Fruit fly (Drosophila melanogaster) whole organism, embryonic: ENCODE results near the gene HUWE1.

Experiments used
- Abd-B ChIP-seq: fragments of 200-800 bp; sonication (Bioruptor generic); optimal IDR thresholded peaks from 2 replicates; lab custom pipeline; 2018; ENCODE audit warnings: missing biosample characterization, mild to moderate bottlenecking, missing genetic modification characterization, moderate library complexity
- B-H1 ChIP-seq: fragments of 200-800 bp; sonication (Bioruptor generic); IDR thresholded peaks from 3 replicates; pipeline ENCODE4 v1.3.6; 2022; ENCODE audit warnings: missing biosample characterization, missing genetic modification characterization
- B-H2 ChIP-seq: fragments of 200-800 bp; sonication (Bioruptor generic); optimal IDR thresholded peaks from 2 replicates; lab custom pipeline; 2018; ENCODE audit warnings: missing biosample characterization, mild to moderate bottlenecking, missing genetic modification characterization
- CG11560 ChIP-seq: fragments of 200-800 bp; sonication (Bioruptor generic); IDR thresholded peaks from 3 replicates; pipeline ENCODE4 v1.3.6; 2022; ENCODE audit warnings: missing biosample characterization, missing genetic modification characterization
- CG1233 ChIP-seq: fragments of 200-800 bp; sonication (Bioruptor generic); optimal IDR thresholded peaks from 4 replicates; lab custom pipeline; 2018; ENCODE audit warnings: missing biosample characterization, mild to moderate bottlenecking, missing genetic modification characterization
- CG12744 ChIP-seq: fragments of 200-800 bp; sonication (Bioruptor generic); optimal IDR thresholded peaks from 2 replicates; lab custom pipeline; 2016; ENCODE audit warnings: missing biosample characterization, missing genetic modification characterization
- CG15011 ChIP-seq: fragments of 200-800 bp; sonication (Bioruptor generic); optimal IDR thresholded peaks from 3 replicates; lab custom pipeline; 2018; ENCODE audit warnings: missing biosample characterization, mild to moderate bottlenecking, missing genetic modification characterization
- CG16779 ChIP-seq: fragments of 200-800 bp; sonication (Bioruptor generic); IDR thresholded peaks from 2 replicates; pipeline ENCODE4 v1.3.6; 2022; ENCODE audit warnings: missing biosample characterization, missing genetic modification characterization
- CG17385 ChIP-seq: fragments of 200-800 bp; sonication (Bioruptor generic); optimal IDR thresholded peaks from 3 replicates; lab custom pipeline; 2018; ENCODE audit warnings: missing biosample characterization, mild to moderate bottlenecking, missing genetic modification characterization
- CG18262 ChIP-seq: fragments of 200-800 bp; optimal IDR thresholded peaks from 3 replicates; lab custom pipeline; 2019; ENCODE audit warnings: missing biosample characterization, mild to moderate bottlenecking, missing genetic modification characterization, moderate library complexity
- CG2678 ChIP-seq: fragments of 200-800 bp; sonication (Bioruptor generic); optimal IDR thresholded peaks from 3 replicates; lab custom pipeline; 2019; ENCODE audit warnings: missing biosample characterization, mild to moderate bottlenecking, missing genetic modification characterization, moderate library complexity
- CG32532 ChIP-seq: fragments of 200-800 bp; sonication (Bioruptor generic); IDR thresholded peaks from 2 replicates; pipeline ENCODE4 v1.3.6; 2022; ENCODE audit warnings: missing biosample characterization, missing genetic modification characterization
- CG6254 ChIP-seq: fragments of 200-800 bp; sonication (Bioruptor generic); optimal IDR thresholded peaks from 3 replicates; lab custom pipeline; 2017; ENCODE audit warnings: mild to moderate bottlenecking, missing biosample characterization, missing genetic modification reagents, missing genetic modification characterization
- CG7839 ChIP-seq: fragments of 200-800 bp; sonication (Bioruptor generic); optimal IDR thresholded peaks from 3 replicates; lab custom pipeline; 2018; ENCODE audit warnings: missing biosample characterization, mild to moderate bottlenecking, missing genetic modification characterization, moderate library complexity
- Dek ChIP-seq: fragments of 200-800 bp; sonication (Bioruptor generic); optimal IDR thresholded peaks from 3 replicates; lab custom pipeline; 2019; ENCODE audit warnings: missing biosample characterization, mild to moderate bottlenecking, missing genetic modification characterization, moderate library complexity
- Dip2 ChIP-seq: fragments of 200-800 bp; sonication (Bioruptor generic); IDR thresholded peaks from 2 replicates; pipeline ENCODE4 v1.3.6; 2022; ENCODE audit warnings: missing biosample characterization, missing genetic modification characterization
- HHEX ChIP-seq: fragments of 200-800 bp; sonication (Bioruptor generic); optimal IDR thresholded peaks from 3 replicates; lab custom pipeline; 2017; ENCODE audit warnings: missing biosample characterization, mild to moderate bottlenecking, missing genetic modification characterization, missing genetic modification reagents
- HLH3B ChIP-seq: fragments of 200-800 bp; sonication (Bioruptor generic); IDR thresholded peaks from 2 replicates; pipeline ENCODE4 v1.3.6; 2022; ENCODE audit warnings: missing biosample characterization, missing genetic modification characterization
- Hr51 ChIP-seq, 2 experiments: fragments of 200-800 bp; sonication (Bioruptor generic); optimal IDR thresholded peaks; 2 replicates in 1 of 2; 3 replicates in 1 of 2; lab custom pipeline; 2016 to 2018; ENCODE audit warnings: missing biosample characterization in 2 of 2, missing genetic modification characterization in 2 of 2, mild to moderate bottlenecking in 1 of 2, moderate library complexity in 1 of 2
- Nf-YC ChIP-seq: fragments of 200-800 bp; optimal IDR thresholded peaks from 3 replicates; lab custom pipeline; 2019; ENCODE audit warnings: missing biosample characterization, mild to moderate bottlenecking, missing genetic modification characterization, moderate library complexity
- Poxn ChIP-seq: fragments of 200-800 bp; sonication (Bioruptor generic); IDR thresholded peaks from 2 replicates; pipeline ENCODE4 v1.3.6; 2022; ENCODE audit warnings: missing biosample characterization, missing genetic modification characterization
- Ptx1 ChIP-seq: fragments of 200-800 bp; sonication (Bioruptor generic); IDR thresholded peaks from 2 replicates; pipeline ENCODE4 v1.3.6; 2022; ENCODE audit warnings: missing biosample characterization, missing genetic modification characterization
- Six4 ChIP-seq: fragments of 200-800 bp; sonication (Bioruptor generic); optimal IDR thresholded peaks from 2 replicates; lab custom pipeline; 2016; ENCODE audit warnings: missing biosample characterization, missing genetic modification characterization
- Spps ChIP-seq: fragments of 200-800 bp; sonication (Bioruptor generic); optimal IDR thresholded peaks from 2 replicates; lab custom pipeline; 2018; ENCODE audit warnings: missing biosample characterization, mild to moderate bottlenecking, missing genetic modification characterization
- Ssrp ChIP-seq: fragments of 200-800 bp; sonication (Bioruptor generic); optimal IDR thresholded peaks from 2 replicates; lab custom pipeline; 2018; ENCODE audit warnings: missing biosample characterization, mild to moderate bottlenecking, missing genetic modification characterization, moderate library complexity
- Xbp1 ChIP-seq: fragments of 200-800 bp; sonication (Bioruptor generic); optimal IDR thresholded peaks from 3 replicates; lab custom pipeline; 2016; ENCODE audit warnings: missing biosample characterization, mild to moderate bottlenecking, missing genetic modification characterization
- ap ChIP-seq: fragments of 200-800 bp; sonication (Bioruptor generic); IDR thresholded peaks from 2 replicates; pipeline ENCODE4 v1.3.6; 2022; ENCODE audit warnings: missing biosample characterization, missing genetic modification characterization
- bab2 ChIP-seq: fragments of 200-800 bp; sonication (Bioruptor generic); optimal IDR thresholded peaks from 2 replicates; lab custom pipeline; 2016; ENCODE audit warnings: missing biosample characterization, missing genetic modification characterization
- br ChIP-seq: fragments of >200 bp; optimal IDR thresholded peaks from 2 replicates; lab custom pipeline; 2017
- cas ChIP-seq: fragments of 200-800 bp; sonication (Bioruptor generic); IDR thresholded peaks from 2 replicates; pipeline ENCODE4 v1.3.6; 2022; ENCODE audit warnings: missing biosample characterization, missing genetic modification characterization
- chm ChIP-seq: fragments of 200-800 bp; sonication (Bioruptor generic); IDR thresholded peaks from 2 replicates; pipeline ENCODE4 v1.3.6; 2022; ENCODE audit warnings: missing biosample characterization, missing genetic modification characterization
- corto ChIP-seq: fragments of 200-800 bp; sonication (Bioruptor generic); optimal IDR thresholded peaks from 2 replicates; lab custom pipeline; 2016; ENCODE audit warnings: missing biosample characterization, mild to moderate bottlenecking, missing genetic modification characterization, moderate library complexity
- cwo ChIP-seq: fragments of 200-800 bp; sonication (Bioruptor generic); optimal IDR thresholded peaks from 3 replicates; lab custom pipeline; 2017; ENCODE audit warnings: missing biosample characterization, missing genetic modification characterization, mild to moderate bottlenecking, moderate library complexity, missing genetic modification reagents
- dan ChIP-seq: fragments of 200-800 bp; sonication (Bioruptor generic); IDR thresholded peaks from 2 replicates; pipeline ENCODE4 v1.3.6; 2022; ENCODE audit warnings: missing biosample characterization, missing genetic modification characterization
- dati ChIP-seq: fragments of 200-800 bp; sonication (Bioruptor generic); IDR thresholded peaks from 2 replicates; pipeline ENCODE4 v1.3.6; 2022; ENCODE audit warnings: missing biosample characterization, missing genetic modification characterization
- esg ChIP-seq: fragments of 200-800 bp; sonication (Bioruptor generic); conservative IDR thresholded peaks from 2 replicates; pipeline ENCODE4 v1.3.6; 2022; ENCODE audit warnings: missing biosample characterization, missing genetic modification characterization
- gem ChIP-seq: fragments of 200-800 bp; sonication (Bioruptor generic); optimal IDR thresholded peaks from 2 replicates; lab custom pipeline; 2019; ENCODE audit warnings: missing biosample characterization, mild to moderate bottlenecking, missing genetic modification characterization, moderate library complexity
- grn ChIP-seq: fragments of 200-800 bp; sonication (Bioruptor generic); optimal IDR thresholded peaks from 3 replicates; lab custom pipeline; 2017; ENCODE audit warnings: missing biosample characterization, missing genetic modification characterization
- gsb-n ChIP-seq: fragments of 200-800 bp; sonication (Bioruptor generic); optimal IDR thresholded peaks from 3 replicates; lab custom pipeline; 2018; ENCODE audit warnings: missing biosample characterization, mild to moderate bottlenecking, missing genetic modification characterization
- hkb ChIP-seq, 2 experiments: fragments of 200-800 bp in 1 of 2; fragments of >200 bp in 1 of 2; sonication (Bioruptor generic) in 1 of 2; IDR thresholded peaks in 1 of 2; optimal IDR thresholded peaks in 1 of 2; 2 replicates each; pipeline versions ENCODE4 v1.3.6 to Lab custom; 2017 to 2022; ENCODE audit warnings: missing biosample characterization in 1 of 2, missing genetic modification characterization in 1 of 2
- kni ChIP-seq: fragments of 200-800 bp; sonication (Bioruptor generic); optimal IDR thresholded peaks from 3 replicates; lab custom pipeline; 2017; ENCODE audit warnings: mild to moderate bottlenecking, missing biosample characterization, missing genetic modification reagents, missing genetic modification characterization
- lilli ChIP-seq: fragments of 200-800 bp; sonication (Bioruptor generic); optimal IDR thresholded peaks from 3 replicates; lab custom pipeline; 2016; ENCODE audit warnings: missing biosample characterization, missing genetic modification characterization
- onecut ChIP-seq: fragments of 200-800 bp; sonication (Bioruptor generic); IDR thresholded peaks from 2 replicates; pipeline ENCODE4 v1.3.6; 2022; ENCODE audit warnings: missing biosample characterization, missing genetic modification characterization
- otp ChIP-seq: fragments of 200-800 bp; sonication (Bioruptor generic); IDR thresholded peaks from 3 replicates; pipeline ENCODE4, ENCODE4 v1.3.6; 2022; ENCODE audit warnings: missing biosample characterization, missing genetic modification characterization
- pita ChIP-seq: fragments of 200-800 bp; sonication (Bioruptor generic); optimal IDR thresholded peaks from 2 replicates; lab custom pipeline; 2017; ENCODE audit warnings: missing biosample characterization, mild to moderate bottlenecking, missing genetic modification characterization
- sisA ChIP-seq: fragments of 200-800 bp; sonication (Bioruptor generic); IDR thresholded peaks from 2 replicates; pipeline ENCODE4 v1.3.6; 2022; ENCODE audit warnings: missing biosample characterization, missing genetic modification characterization
- slp2 ChIP-seq: fragments of 200-800 bp; sonication (Bioruptor generic); optimal IDR thresholded peaks from 2 replicates; lab custom pipeline; 2016; ENCODE audit warnings: missing biosample characterization, missing genetic modification characterization
- tio ChIP-seq: fragments of 200-800 bp; sonication (Bioruptor generic); optimal IDR thresholded peaks from 2 replicates; lab custom pipeline; 2017; ENCODE audit warnings: missing biosample characterization, missing genetic modification characterization, inconsistent platforms
- tx ChIP-seq: fragments of 200-800 bp; sonication (Bioruptor generic); optimal IDR thresholded peaks from 2 replicates; lab custom pipeline; 2016; ENCODE audit warnings: missing biosample characterization, missing genetic modification characterization
- unc-4 ChIP-seq: fragments of 200-800 bp; sonication (Bioruptor generic); IDR thresholded peaks from 2 replicates; pipeline ENCODE4 v1.3.6; 2022; ENCODE audit warnings: missing biosample characterization, missing genetic modification characterization; ENCODE audit not compliant: partially characterized antibody

HUWE1 gene

DNA sequence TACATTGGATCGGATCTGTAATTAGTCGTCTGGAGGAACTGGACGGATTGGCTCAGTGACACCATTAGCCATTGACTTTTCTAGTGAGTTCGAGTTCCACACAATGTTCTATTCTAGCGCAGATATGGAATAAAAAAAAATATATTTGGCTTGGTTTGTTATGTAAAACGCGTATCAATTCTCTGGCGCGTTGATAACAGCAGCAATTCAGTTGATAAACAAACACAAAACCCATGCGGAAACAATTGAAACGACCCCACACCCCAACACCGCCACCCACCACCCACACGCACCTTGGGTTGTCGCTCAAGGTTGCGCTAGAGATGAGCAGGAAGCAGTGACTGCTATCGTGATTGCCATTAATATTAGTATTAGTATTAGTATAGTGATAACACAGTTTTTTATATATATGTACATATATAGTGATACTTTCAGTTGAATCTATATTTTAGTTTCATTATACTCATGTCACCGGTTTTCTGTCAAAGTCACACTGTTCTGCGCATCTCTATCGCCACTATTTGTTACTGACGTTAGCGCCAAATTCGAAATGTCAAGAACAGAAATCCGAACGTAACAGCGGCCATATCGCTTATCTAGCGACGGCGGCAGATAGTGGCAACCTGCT, 14.7 kb upstream of the HUWE1 start (continued):
- TF ChIP-seq Spps (tag; lab: Kevin White, UChicago) (peak; percentile 82), CG7839 (tag; lab: Kevin White, UChicago) (peak; percentile 96), CG16779 (GFP tag; lab: Robert Waterston, UW) (peak; percentile 90), CG32532 (GFP tag; lab: Robert Waterston, UW) (peak; percentile 97), lilli (GFP tag; lab: Kevin White, UChicago) (peak; percentile 86), esg (GFP tag; lab: Robert Waterston, UW) (peak; percentile 93), tio (GFP tag; lab: Kevin White, UChicago) (peak; percentile 76), onecut (GFP tag; lab: Robert Waterston, UW) (peak; percentile 76), bab2 (GFP tag; lab: Kevin White, UChicago) (peak; percentile 60), CG11560 (tag; lab: Robert Waterston, UW) (peak; percentile 85), CG17385 (GFP tag; lab: Kevin White, UChicago) (peak; percentile 85), hkb (optimal IDR thresholded peaks at IDR 0.05; lab: Kevin White, UChicago) (no peak), hkb (GFP tag; IDR thresholded peaks at IDR 0.05; lab: Robert Waterston, UW) (peak; percentile 97), HLH3B (GFP tag; lab: Robert Waterston, UW) (peak; percentile 94), slp2 (GFP tag; lab: Kevin White, UChicago) (peak; percentile 43), pita (GFP tag; lab: Kevin White, UChicago) (no peak), Ptx1 (GFP tag; lab: Robert Waterston, UW) (peak; percentile 95), Poxn (GFP tag; lab: Robert Waterston, UW) (peak; percentile 69; the same call in 1 of the 2 replicates), gsb-n (peak; percentile 81), sisA (GFP tag; lab: Robert Waterston, UW) (peak; percentile 95), CG6254 (GFP tag; lab: Kevin White, UChicago) (peak; percentile 81), CG18262 (peak; percentile 87), HHEX (GFP tag; lab: Kevin White, UChicago) (peak; percentile 94), cwo (GFP tag; lab: Kevin White, UChicago) (peak; percentile 94), otp (GFP tag; lab: Robert Waterston, UW) (peak; percentile 85), Dip2 (peak; percentile 62), Nf-YC (peak; percentile 76), chm (peak; percentile 92), corto (GFP tag; lab: Kevin White, UChicago) (peak; percentile 46), Dek (tag; lab: Kevin White, UChicago) (peak; percentile 93), dan (peak; percentile 75), B-H2 (GFP tag; lab: Kevin White, UChicago) (peak; percentile 92), cas (GFP tag; lab: Robert Waterston, UW) (peak; percentile 92), CG2678 (tag; lab: Kevin White, UChicago) (peak; percentile 94), Ssrp (tag; lab: Kevin White, UChicago) (peak; percentile 83), ap (GFP tag; lab: Robert Waterston, UW) (peak; percentile 93), B-H1 (GFP tag; lab: Robert Waterston, UW) (peak; percentile 91), unc-4 (GFP tag; lab: Robert Waterston, UW) (peak; percentile 33), CG12744 (GFP tag; lab: Kevin White, UChicago) (no peak), grn (peak; percentile 74), Xbp1 (GFP tag; lab: Kevin White, UChicago) (peak; percentile 93), kni (no peak), CG15011 (peak; percentile 89), Abd-B (GFP tag; lab: Kevin White, UChicago) (peak; percentile 89), dati (peak; percentile 71), Hr51 (GFP tag; optimal IDR thresholded peaks at IDR 0.05; lab: Kevin White, UChicago) (peak; percentile 31 to 88), CG1233 (GFP tag; lab: Kevin White, UChicago) (peak; percentile 88), Six4 (peak; percentile 84), tx (GFP tag; lab: Kevin White, UChicago) (no peak), br (lab: Kevin White, UChicago) (no peak), gem (tag; lab: Kevin White, UChicago) (peak; percentile 96)
